Fruit fly (Drosophila melanogaster) whole organism, adult: Measurements from ENCODE around the gene CG13123.

Experiments
- CG11617 ChIP-seq: fragments of 200-800 bp; sonication (Bioruptor generic); optimal IDR thresholded peaks from 2 replicates; lab custom pipeline; 2017; ENCODE audit warnings: mild to moderate bottlenecking, missing biosample characterization, missing genetic modification reagents, missing genetic modification characterization
- CG12768 ChIP-seq: fragments of 200-800 bp; sonication (Bioruptor generic); optimal IDR thresholded peaks from 2 replicates; lab custom pipeline; 2017; ENCODE audit warnings: missing biosample characterization, missing genetic modification characterization, mild to moderate bottlenecking, moderate library complexity, missing genetic modification reagents
- CG1620 ChIP-seq: fragments of 200-800 bp; sonication (Bioruptor generic); optimal IDR thresholded peaks from 2 replicates; lab custom pipeline; 2016; ENCODE audit warnings: missing biosample characterization, missing genetic modification characterization
- CG5204 ChIP-seq: fragments of 200-800 bp; sonication (Bioruptor generic); optimal IDR thresholded peaks from 2 replicates; lab custom pipeline; 2016; ENCODE audit warnings: missing biosample characterization, missing genetic modification characterization
- CG7045 ChIP-seq: fragments of 200-800 bp; sonication (Bioruptor generic); optimal IDR thresholded peaks from 2 replicates; lab custom pipeline; 2017; ENCODE audit warnings: missing biosample characterization, mild to moderate bottlenecking, missing genetic modification characterization
- Clk ChIP-seq: fragments of 200-800 bp; sonication (Bioruptor generic); optimal IDR thresholded peaks from 2 replicates; lab custom pipeline; 2017; ENCODE audit warnings: missing biosample characterization, missing genetic modification characterization
- Crg-1 ChIP-seq: fragments of 200-800 bp; sonication (Bioruptor generic); optimal IDR thresholded peaks from 2 replicates; lab custom pipeline; 2016; ENCODE audit warnings: missing biosample characterization, missing genetic modification characterization
- Hr96 ChIP-seq: fragments of 200-800 bp; sonication (Bioruptor generic); optimal IDR thresholded peaks from 2 replicates; lab custom pipeline; 2016; ENCODE audit warnings: missing biosample characterization, missing genetic modification characterization
- bab1 ChIP-seq: fragments of 200-800 bp; sonication (Bioruptor generic); optimal IDR thresholded peaks from 3 replicates; lab custom pipeline; 2019; ENCODE audit warnings: missing biosample characterization, mild to moderate bottlenecking, missing genetic modification characterization, moderate library complexity
- cic ChIP-seq: fragments of 200-800 bp; sonication (Bioruptor generic); optimal IDR thresholded peaks from 2 replicates; lab custom pipeline; 2017; ENCODE audit warnings: missing biosample characterization, mild to moderate bottlenecking, missing genetic modification characterization, moderate library complexity
- cnc ChIP-seq, 2 experiments: fragments of >200 bp; optimal IDR thresholded peaks; 2 replicates each; lab custom pipeline; 2017
- kay ChIP-seq: fragments of 200-800 bp; sonication (Bioruptor generic); peaks from one replicate; lab custom pipeline; 2016; ENCODE audit warnings: missing biosample characterization, missing genetic modification characterization, borderline replicate concordance
- tj ChIP-seq: fragments of 200-800 bp; sonication (Bioruptor generic); optimal IDR thresholded peaks from 3 replicates; lab custom pipeline; 2017; ENCODE audit warnings: missing biosample characterization, mild to moderate bottlenecking, missing genetic modification characterization, moderate library complexity
- toe ChIP-seq: fragments of 200-800 bp; sonication (Bioruptor generic); optimal IDR thresholded peaks from 2 replicates; lab custom pipeline; 2016; ENCODE audit warnings: missing biosample characterization, missing genetic modification characterization

DNA sequence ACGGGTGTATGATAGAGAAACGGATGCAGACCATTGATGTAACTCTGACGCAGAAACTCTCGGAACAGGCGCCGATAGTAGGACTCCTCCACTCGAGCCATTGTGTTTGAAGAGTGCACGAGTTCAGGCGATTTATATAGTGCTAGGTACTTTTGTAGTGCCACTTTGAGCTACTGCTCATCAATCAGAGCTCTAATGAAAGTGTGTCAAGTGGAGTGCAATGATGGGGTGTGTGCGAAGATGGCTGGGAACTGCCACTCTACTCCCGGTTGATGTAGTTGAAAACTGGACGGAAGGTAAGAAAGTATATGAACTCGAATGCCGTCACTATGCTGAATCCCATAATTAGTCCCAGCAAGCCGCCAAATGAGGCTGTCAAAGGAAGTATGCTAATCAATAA is 22.0 kb downstream of the CG13123 start, which contains the start of gene ppk18:
- no peak for TF ChIP-seq Clk (GFP tag; lab: Kevin White, UChicago)
- TF ChIP-seq toe, result no peak
- no peak for TF ChIP-seq tj (GFP tag; lab: Kevin White, UChicago)
- no peak for TF ChIP-seq cic (GFP tag; lab: Kevin White, UChicago)
- TF ChIP-seq cnc (optimal IDR thresholded peaks at IDR 0.05; lab: Kevin White, UChicago), result no peak
- no peak for TF ChIP-seq CG5204
- TF ChIP-seq kay, result no peak
- TF ChIP-seq CG12768 (GFP tag; lab: Kevin White, UChicago), result no peak
- no peak for TF ChIP-seq CG7045 (GFP tag; lab: Kevin White, UChicago)
- no peak for TF ChIP-seq bab1
- no peak for TF ChIP-seq Crg-1 (GFP tag; lab: Kevin White, UChicago)
- no peak for TF ChIP-seq Hr96 (GFP tag; lab: Kevin White, UChicago)
- TF ChIP-seq CG11617 (GFP tag; lab: Kevin White, UChicago), result no peak
- no peak for TF ChIP-seq CG1620 (GFP tag; lab: Kevin White, UChicago)
